Fruit fly (Drosophila melanogaster) whole organism, embryonic: ENCODE data around the gene CG34126.

Source experiments
- Atf6 ChIP-seq: fragments of 200-800 bp; sonication (Bioruptor generic); IDR thresholded peaks from 2 replicates; pipeline ENCODE4 v1.3.6; 2022; ENCODE audit warnings: missing biosample characterization, missing genetic modification characterization
- Bteb2 ChIP-seq: fragments of 200-800 bp; sonication (Bioruptor generic); optimal IDR thresholded peaks from 2 replicates; lab custom pipeline; 2016; ENCODE audit warnings: missing biosample characterization, missing genetic modification characterization
- CG10431 ChIP-seq: fragments of 200-800 bp; sonication (Bioruptor generic); optimal IDR thresholded peaks from 3 replicates; lab custom pipeline; 2018; ENCODE audit warnings: missing biosample characterization, mild to moderate bottlenecking, missing genetic modification characterization
- CG10654 ChIP-seq: fragments of 200-800 bp; sonication (Bioruptor generic); optimal IDR thresholded peaks from 2 replicates; lab custom pipeline; 2016; ENCODE audit warnings: missing biosample characterization, missing genetic modification characterization
- CG11398 ChIP-seq: fragments of 200-800 bp; sonication (Bioruptor generic); optimal IDR thresholded peaks from 2 replicates; lab custom pipeline; 2016; ENCODE audit warnings: missing biosample characterization, missing genetic modification characterization
- CG12391 ChIP-seq: fragments of 200-800 bp; sonication (Bioruptor generic); optimal IDR thresholded peaks from 3 replicates; lab custom pipeline; 2018; ENCODE audit warnings: missing biosample characterization, mild to moderate bottlenecking, missing genetic modification characterization, moderate library complexity
- CG17612 ChIP-seq: fragments of 200-800 bp; sonication (Bioruptor generic); IDR thresholded peaks from 2 replicates; pipeline ENCODE4 v1.3.6; 2022; ENCODE audit warnings: missing biosample characterization, missing genetic modification characterization
- CG1832 ChIP-seq: fragments of 200-800 bp; sonication (Bioruptor generic); optimal IDR thresholded peaks from 2 replicates; lab custom pipeline; 2017; ENCODE audit warnings: missing biosample characterization, mild to moderate bottlenecking, missing genetic modification characterization, inconsistent platforms
- CG2202 ChIP-seq: fragments of 200-800 bp; sonication (Bioruptor generic); optimal IDR thresholded peaks from 2 replicates; lab custom pipeline; 2018; ENCODE audit warnings: missing biosample characterization, mild to moderate bottlenecking, missing genetic modification characterization
- CG3838 ChIP-seq: fragments of 200-800 bp; sonication (Bioruptor generic); optimal IDR thresholded peaks from 3 replicates; lab custom pipeline; 2016; ENCODE audit warnings: missing biosample characterization, missing genetic modification characterization
- CG6654 ChIP-seq: fragments of 200-800 bp; sonication (Bioruptor generic); optimal IDR thresholded peaks from 2 replicates; lab custom pipeline; 2017; ENCODE audit warnings: missing biosample characterization, mild to moderate bottlenecking, missing genetic modification characterization
- CG7786 ChIP-seq: fragments of 200-800 bp; sonication (Bioruptor generic); optimal IDR thresholded peaks from 2 replicates; lab custom pipeline; 2016; ENCODE audit warnings: missing biosample characterization, missing genetic modification characterization
- CG8290 ChIP-seq, 3 experiments: fragments of 200-800 bp; sonication (Bioruptor generic); optimal IDR thresholded peaks; 2 replicates each; lab custom pipeline; 2016 to 2019; ENCODE audit warnings: missing biosample characterization in 3 of 3, missing genetic modification characterization in 3 of 3, mild to moderate bottlenecking in 2 of 3, moderate library complexity in 1 of 3
- CG9876 ChIP-seq: fragments of 200-800 bp; sonication (Bioruptor generic); optimal IDR thresholded peaks from 2 replicates; lab custom pipeline; 2016; ENCODE audit warnings: missing biosample characterization, missing genetic modification characterization
- D ChIP-seq, 2 experiments: fragments of 200-800 bp in 1 of 2; fragments of >200 bp in 1 of 2; sonication (Bioruptor generic) in 1 of 2; optimal IDR thresholded peaks; 2 replicates in 1 of 2; 3 replicates in 1 of 2; lab custom pipeline; 2017; ENCODE audit warnings: mild to moderate bottlenecking in 1 of 2, missing biosample characterization in 1 of 2, missing genetic modification characterization in 1 of 2, missing genetic modification reagents in 1 of 2
- Fer2 ChIP-seq: fragments of 200-800 bp; sonication (Bioruptor generic); optimal IDR thresholded peaks from 2 replicates; lab custom pipeline; 2018; ENCODE audit warnings: missing biosample characterization, mild to moderate bottlenecking, missing genetic modification characterization, moderate library complexity
- HLH3B ChIP-seq: fragments of 200-800 bp; sonication (Bioruptor generic); IDR thresholded peaks from 2 replicates; pipeline ENCODE4 v1.3.6; 2022; ENCODE audit warnings: missing biosample characterization, missing genetic modification characterization
- HmgZ ChIP-seq: fragments of 200-800 bp; sonication (Bioruptor generic); optimal IDR thresholded peaks from 2 replicates; lab custom pipeline; 2018; ENCODE audit warnings: missing biosample characterization, mild to moderate bottlenecking, missing genetic modification characterization
- MESR4 ChIP-seq: fragments of 200-800 bp; sonication (Bioruptor generic); optimal IDR thresholded peaks from 2 replicates; lab custom pipeline; 2018; ENCODE audit warnings: missing biosample characterization, mild to moderate bottlenecking, missing genetic modification characterization, moderate library complexity
- Mad ChIP-seq: fragments of 200-800 bp; sonication (Bioruptor generic); optimal IDR thresholded peaks from 2 replicates; lab custom pipeline; 2016; ENCODE audit warnings: missing biosample characterization, missing genetic modification characterization
- NC2β ChIP-seq: fragments of 200-800 bp; sonication (Bioruptor generic); optimal IDR thresholded peaks from 2 replicates; lab custom pipeline; 2016; ENCODE audit warnings: missing biosample characterization, missing genetic modification characterization
- NFAT ChIP-seq: fragments of 200-800 bp; sonication (Bioruptor generic); IDR thresholded peaks from 2 replicates; pipeline ENCODE4 v1.3.6; 2022; ENCODE audit warnings: missing biosample characterization, missing genetic modification characterization
- Neu2 ChIP-seq: fragments of 200-800 bp; sonication (Bioruptor generic); optimal IDR thresholded peaks from 3 replicates; lab custom pipeline; 2016; ENCODE audit warnings: missing biosample characterization, missing genetic modification characterization, borderline replicate concordance
- Nf-YA ChIP-seq: fragments of 200-800 bp; sonication (Bioruptor generic); IDR thresholded peaks from 2 replicates; pipeline ENCODE4 v1.3.6; 2022; ENCODE audit warnings: missing biosample characterization, missing genetic modification characterization
- Nf-YC ChIP-seq: fragments of 200-800 bp; optimal IDR thresholded peaks from 3 replicates; lab custom pipeline; 2019; ENCODE audit warnings: missing biosample characterization, mild to moderate bottlenecking, missing genetic modification characterization, moderate library complexity
- Stat92E ChIP-seq, 3 experiments: fragments of >200 bp in 2 of 3; fragments of 200-800 bp in 1 of 3; sonication (Bioruptor generic) in 1 of 3; optimal IDR thresholded peaks; 2 replicates each; lab custom pipeline; 2017 to 2019; ENCODE audit warnings: missing biosample characterization in 3 of 3, missing genetic modification characterization in 3 of 3, mild to moderate bottlenecking in 1 of 3, moderate library complexity in 1 of 3
- ap ChIP-seq: fragments of 200-800 bp; sonication (Bioruptor generic); IDR thresholded peaks from 2 replicates; pipeline ENCODE4 v1.3.6; 2022; ENCODE audit warnings: missing biosample characterization, missing genetic modification characterization
- ato ChIP-seq: fragments of 200-800 bp; sonication (Bioruptor generic); IDR thresholded peaks from 2 replicates; pipeline ENCODE4 v1.3.6; 2022; ENCODE audit warnings: missing biosample characterization, missing genetic modification characterization; ENCODE audit not compliant: partially characterized antibody
- btn ChIP-seq: fragments of 200-800 bp; sonication (Bioruptor generic); optimal IDR thresholded peaks from 2 replicates; lab custom pipeline; 2016; ENCODE audit warnings: missing biosample characterization, missing genetic modification characterization
- cwo ChIP-seq: fragments of 200-800 bp; sonication (Bioruptor generic); optimal IDR thresholded peaks from 3 replicates; lab custom pipeline; 2017; ENCODE audit warnings: missing biosample characterization, missing genetic modification characterization, mild to moderate bottlenecking, moderate library complexity, missing genetic modification reagents
- dm ChIP-seq: fragments of 200-800 bp; sonication (Bioruptor generic); optimal IDR thresholded peaks from 3 replicates; lab custom pipeline; 2016; ENCODE audit warnings: missing biosample characterization, missing genetic modification characterization
- dpn ChIP-seq, 2 experiments: fragments of 200-800 bp; sonication (Bioruptor generic); optimal IDR thresholded peaks; 3 replicates each; lab custom pipeline; 2016; ENCODE audit warnings: missing biosample characterization in 2 of 2, missing genetic modification characterization in 2 of 2
- ems ChIP-seq: fragments of 200-800 bp; sonication (Bioruptor generic); optimal IDR thresholded peaks from 3 replicates; lab custom pipeline; 2016; ENCODE audit warnings: missing biosample characterization, missing genetic modification characterization
- fru ChIP-seq: fragments of >200 bp; optimal IDR thresholded peaks from 2 replicates; lab custom pipeline; 2017
- grau ChIP-seq: fragments of 200-800 bp; optimal IDR thresholded peaks from 3 replicates; lab custom pipeline; 2019; ENCODE audit warnings: missing biosample characterization, mild to moderate bottlenecking, missing genetic modification characterization, moderate library complexity
- gro ChIP-seq: fragments of 200-800 bp; sonication (Bioruptor generic); optimal IDR thresholded peaks from 2 replicates; lab custom pipeline; 2016; ENCODE audit warnings: missing biosample characterization, missing genetic modification characterization
- insv ChIP-seq, 2 experiments: fragments of 200-800 bp; sonication (Bioruptor generic); optimal IDR thresholded peaks; 3 replicates each; lab custom pipeline; 2016 to 2018; ENCODE audit warnings: missing biosample characterization in 2 of 2, missing genetic modification characterization in 2 of 2
- lilli ChIP-seq: fragments of 200-800 bp; sonication (Bioruptor generic); optimal IDR thresholded peaks from 3 replicates; lab custom pipeline; 2016; ENCODE audit warnings: missing biosample characterization, missing genetic modification characterization
- org-1 ChIP-seq: fragments of 200-800 bp; sonication (Bioruptor generic); optimal IDR thresholded peaks from 2 replicates; lab custom pipeline; 2017; ENCODE audit warnings: missing biosample characterization, missing genetic modification characterization
- otp ChIP-seq: fragments of 200-800 bp; sonication (Bioruptor generic); IDR thresholded peaks from 3 replicates; pipeline ENCODE4, ENCODE4 v1.3.6; 2022; ENCODE audit warnings: missing biosample characterization, missing genetic modification characterization
- pho ChIP-seq: fragments of 200-800 bp; sonication (Bioruptor generic); optimal IDR thresholded peaks from 2 replicates; lab custom pipeline; 2016; ENCODE audit warnings: missing biosample characterization, missing genetic modification characterization
- pum ChIP-seq: fragments of 200-800 bp; sonication (Bioruptor generic); optimal IDR thresholded peaks from 2 replicates; lab custom pipeline; 2016; ENCODE audit warnings: missing biosample characterization, missing genetic modification characterization
- sens-2 ChIP-seq: fragments of 200-800 bp; sonication (Bioruptor generic); IDR thresholded peaks from 2 replicates; pipeline ENCODE4 v1.3.6; 2022; ENCODE audit warnings: missing biosample characterization, missing genetic modification characterization
- so ChIP-seq: fragments of 200-800 bp; sonication (Bioruptor generic); IDR thresholded peaks from 3 replicates; pipeline ENCODE4 v1.3.6; 2022; ENCODE audit warnings: missing biosample characterization, missing genetic modification characterization
- trem ChIP-seq: fragments of 200-800 bp; optimal IDR thresholded peaks from 3 replicates; lab custom pipeline; 2019; ENCODE audit warnings: missing biosample characterization, mild to moderate bottlenecking, missing genetic modification characterization, moderate library complexity
- twi ChIP-seq: fragments of 200-800 bp; optimal IDR thresholded peaks from 2 replicates; lab custom pipeline; 2019; ENCODE audit warnings: missing biosample characterization, mild to moderate bottlenecking, missing genetic modification characterization, moderate library complexity
- tx ChIP-seq: fragments of 200-800 bp; sonication (Bioruptor generic); optimal IDR thresholded peaks from 2 replicates; lab custom pipeline; 2016; ENCODE audit warnings: missing biosample characterization, missing genetic modification characterization
- vfl ChIP-seq: fragments of 200-800 bp; sonication (Bioruptor generic); optimal IDR thresholded peaks from 2 replicates; lab custom pipeline; 2016; ENCODE audit warnings: missing biosample characterization, missing genetic modification characterization
- wdn ChIP-seq: fragments of 200-800 bp; sonication (Bioruptor generic); IDR thresholded peaks from 2 replicates; pipeline ENCODE4 v1.3.6; 2022; ENCODE audit warnings: missing biosample characterization, missing genetic modification characterization
- wek ChIP-seq: fragments of 200-800 bp; sonication (Bioruptor generic); optimal IDR thresholded peaks from 3 replicates; lab custom pipeline; 2018; ENCODE audit warnings: missing biosample characterization, mild to moderate bottlenecking, missing genetic modification characterization, moderate library complexity
- yki ChIP-seq: fragments of >200 bp; optimal IDR thresholded peaks from 3 replicates; lab custom pipeline; 2018
- zf30C ChIP-seq: fragments of 200-800 bp; sonication (Bioruptor generic); optimal IDR thresholded peaks from 3 replicates; lab custom pipeline; 2018; ENCODE audit warnings: missing biosample characterization, mild to moderate bottlenecking, missing genetic modification characterization

The CG34126 gene

DNA sequence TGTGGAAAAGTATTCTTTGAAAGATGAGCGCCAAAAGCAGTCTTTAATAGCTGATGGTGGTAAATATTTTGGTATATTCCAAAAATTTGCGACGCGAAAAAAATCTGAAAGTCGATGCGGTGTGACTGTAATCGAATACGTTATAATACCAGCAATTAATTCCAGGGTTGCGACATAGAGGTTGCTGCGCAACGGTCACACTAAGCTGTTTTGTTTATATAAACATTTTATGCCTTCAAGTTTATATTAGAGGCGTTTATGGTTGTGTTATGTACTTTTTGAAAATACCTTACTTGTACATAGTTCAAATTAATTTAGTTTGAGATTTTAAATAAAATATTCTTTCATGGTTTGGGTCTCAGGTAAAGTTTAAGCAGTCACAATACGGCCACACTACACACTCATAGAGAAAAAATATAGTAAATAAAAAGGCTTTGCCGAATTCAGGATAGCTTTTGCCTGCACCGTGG, 10.1 kb upstream of the CG34126 start, which contains the start of gene CG14043 (continued):
- TF ChIP-seq Stat92E (GFP tag; optimal IDR thresholded peaks at IDR 0.05; lab: Kevin White, UChicago) (no peak), fru (lab: Kevin White, UChicago) (no peak), CG8290 (GFP tag; optimal IDR thresholded peaks at IDR 0.05; lab: Kevin White, UChicago) (peak; percentile 1), CG8290 (tag; optimal IDR thresholded peaks at IDR 0.05; lab: Kevin White, UChicago) (no peak), zf30C (GFP tag; lab: Kevin White, UChicago) (no peak), btn (no peak), Bteb2 (GFP tag; lab: Kevin White, UChicago) (peak; percentile 36), Nf-YA (GFP tag; lab: Robert Waterston, UW) (no peak), D (optimal IDR thresholded peaks at IDR 0.05; lab: Kevin White, UChicago) (no peak), D (GFP tag; optimal IDR thresholded peaks at IDR 0.05; lab: Kevin White, UChicago) (no peak), HmgZ (tag; lab: Kevin White, UChicago) (peak; percentile 50), CG9876 (GFP tag; lab: Kevin White, UChicago) (no peak), wek (GFP tag; lab: Kevin White, UChicago) (no peak), Atf6 (GFP tag; lab: Robert Waterston, UW) (no peak), ap (GFP tag; lab: Robert Waterston, UW) (no peak), pho (GFP tag; lab: Kevin White, UChicago) (peak; percentile 39), Mad (no peak), CG2202 (no peak), grau (tag; lab: Kevin White, UChicago) (peak; percentile 31), CG11398 (GFP tag; lab: Kevin White, UChicago) (no peak), CG1832 (GFP tag; lab: Kevin White, UChicago) (no peak), ems (no peak), vfl (GFP tag; lab: Kevin White, UChicago) (no peak), so (GFP tag; lab: Robert Waterston, UW) (no peak), yki (lab: Kevin White, UChicago) (no peak), pum (GFP tag; lab: Kevin White, UChicago) (peak; percentile 22), otp (no peak), CG17612 (no peak), insv (GFP tag; optimal IDR thresholded peaks at IDR 0.05; lab: Kevin White, UChicago) (peak in 1 of 2 experiments; percentile 19), ato (no peak), CG7786 (GFP tag; lab: Kevin White, UChicago) (peak; percentile 40), CG10654 (GFP tag; lab: Kevin White, UChicago) (no peak), tx (GFP tag; lab: Kevin White, UChicago) (no peak), org-1 (GFP tag; lab: Kevin White, UChicago) (no peak), lilli (GFP tag; lab: Kevin White, UChicago) (peak; percentile 33), HLH3B (GFP tag; lab: Robert Waterston, UW) (no peak), trem (tag; lab: Kevin White, UChicago) (peak; percentile 86), wdn (GFP tag; lab: Robert Waterston, UW) (no peak), dm (GFP tag; lab: Kevin White, UChicago) (peak; percentile 35), CG6654 (GFP tag; lab: Kevin White, UChicago) (no peak), gro (peak; percentile 4), NC2β (GFP tag; lab: Kevin White, UChicago) (peak; percentile 42), cwo (GFP tag; lab: Kevin White, UChicago) (no peak), MESR4 (GFP tag; lab: Kevin White, UChicago) (peak; percentile 31), CG3838 (GFP tag; lab: Kevin White, UChicago) (no peak), twi (tag; lab: Kevin White, UChicago) (peak; percentile 21), NFAT (GFP tag; lab: Robert Waterston, UW) (no peak), Neu2 (GFP tag; lab: Kevin White, UChicago) (peak; percentile 4), CG10431 (GFP tag; lab: Kevin White, UChicago) (no peak), Nf-YC (tag; lab: Kevin White, UChicago) (peak; percentile 49), CG12391 (tag; lab: Kevin White, UChicago) (peak; percentile 74), dpn (GFP tag; optimal IDR thresholded peaks at IDR 0.05; lab: Kevin White, UChicago) (peak in 1 of 2 experiments; percentile 38), Fer2 (tag; lab: Kevin White, UChicago) (no peak), sens-2 (no peak)
